Worm (Caenorhabditis elegans) whole organism, young adult: ENCODE results near the gene VM106R.1.

Experiments used
- B0035.1 ChIP-seq: sonication (generic microtip); optimal IDR thresholded peaks from 2 replicates; lab custom pipeline; 2016; ENCODE audit warnings: missing genetic modification characterization, mild to moderate bottlenecking, missing compliant biosample characterization, missing genotype, missing genetic modification reagents
- F23B12.7 ChIP-seq: sonication (generic microtip); optimal IDR thresholded peaks from 2 replicates; lab custom pipeline; 2017; ENCODE audit warnings: missing genetic modification characterization, mild to moderate bottlenecking, missing compliant biosample characterization, antibody characterized with exemption, moderate library complexity; ENCODE audit not compliant: insufficient read depth
- F33H1.4 ChIP-seq: fragments of 200-800 bp; sonication (Bioruptor generic); IDR thresholded peaks from 2 replicates; pipeline ENCODE4 v1.3.6; 2022; ENCODE audit warnings: missing genetic modification reagents, missing genetic modification characterization, missing compliant biosample characterization
- F39B2.1 ChIP-seq: fragments of 200-800 bp; sonication (Bioruptor generic); IDR thresholded peaks from 2 replicates; pipeline ENCODE4 v1.3.6; 2022; ENCODE audit warnings: missing genetic modification reagents, missing genetic modification characterization, missing compliant biosample characterization
- F49E8.2 ChIP-seq: sonication (generic microtip); optimal IDR thresholded peaks from 3 replicates; lab custom pipeline; 2017; ENCODE audit warnings: missing genetic modification characterization, mild to moderate bottlenecking, missing compliant biosample characterization, antibody characterized with exemption, moderate library complexity; ENCODE audit not compliant: insufficient read depth
- F55B11.4 ChIP-seq: sonication (generic microtip); optimal IDR thresholded peaks from 2 replicates; lab custom pipeline; 2016; ENCODE audit warnings: missing compliant biosample characterization, missing genetic modification characterization, borderline replicate concordance; ENCODE audit not compliant: insufficient read depth
- F57A8.1 ChIP-seq: fragments of 200-800 bp; sonication (Bioruptor generic); optimal IDR thresholded peaks from 2 replicates; lab custom pipeline; 2018; ENCODE audit warnings: mild to moderate bottlenecking, missing genetic modification characterization, moderate library complexity, missing compliant biosample characterization
- F57C9.4 ChIP-seq: sonication (generic microtip); optimal IDR thresholded peaks from 2 replicates; lab custom pipeline; 2017; ENCODE audit warnings: mild to moderate bottlenecking, missing genetic modification characterization, missing compliant biosample characterization
- T26A5.8 ChIP-seq: sonication (generic microtip); optimal IDR thresholded peaks from 2 replicates; lab custom pipeline; 2016; ENCODE audit warnings: missing genetic modification characterization, missing compliant biosample characterization
- Y67H2A.10 ChIP-seq: fragments of 200-800 bp; sonication (Bioruptor generic); conservative IDR thresholded peaks from 2 replicates; pipeline ENCODE4 v1.3.6; 2022; ENCODE audit warnings: missing genetic modification reagents, missing genetic modification characterization, missing compliant biosample characterization
- aptf-3 ChIP-seq: fragments of 200-800 bp; sonication (Bioruptor generic); IDR thresholded peaks from 2 replicates; pipeline ENCODE4 v1.3.6; 2022; ENCODE audit warnings: missing genetic modification characterization, missing compliant biosample characterization
- attf-5 ChIP-seq: fragments of 200-800 bp; sonication (Bioruptor generic); optimal IDR thresholded peaks from 2 replicates; lab custom pipeline; 2018; ENCODE audit warnings: mild to moderate bottlenecking, missing genetic modification characterization, missing compliant biosample characterization
- ceh-100 ChIP-seq: fragments of 200-800 bp; sonication (Bioruptor generic); IDR thresholded peaks from 2 replicates; pipeline ENCODE4 v1.3.6; 2022; ENCODE audit warnings: missing genetic modification reagents, missing genetic modification characterization, missing compliant biosample characterization
- ceh-27 ChIP-seq: fragments of 200-800 bp; sonication (Bioruptor generic); optimal IDR thresholded peaks from 2 replicates; lab custom pipeline; 2018; ENCODE audit warnings: mild to moderate bottlenecking, missing genetic modification characterization, moderate library complexity, missing compliant biosample characterization
- ceh-79 ChIP-seq: sonication (generic microtip); optimal IDR thresholded peaks from 2 replicates; lab custom pipeline; 2017; ENCODE audit warnings: mild to moderate bottlenecking, missing genetic modification characterization, missing compliant biosample characterization
- ceh-91 ChIP-seq: fragments of 200-800 bp; sonication (Bioruptor generic); IDR thresholded peaks from 2 replicates; pipeline ENCODE4 v1.3.6; 2022; ENCODE audit warnings: missing genetic modification reagents, missing genetic modification characterization, missing compliant biosample characterization
- chd-7 ChIP-seq: sonication (generic microtip); optimal IDR thresholded peaks from 2 replicates; lab custom pipeline; 2016; ENCODE audit warnings: mild to moderate bottlenecking, missing genetic modification characterization, moderate library complexity, missing compliant biosample characterization
- dpff-1 ChIP-seq: sonication (generic microtip); optimal IDR thresholded peaks from 2 replicates; lab custom pipeline; 2017; ENCODE audit warnings: mild to moderate bottlenecking, missing genetic modification characterization, missing compliant biosample characterization
- dpl-1 ChIP-seq: fragments of 150-350 bp; optimal IDR thresholded peaks from 2 replicates; lab custom pipeline; 2014; ENCODE audit warnings: missing biosample characterization, missing genetic modification reagents, missing genetic modification characterization
- efl-1 ChIP-seq: fragments of 150-350 bp; optimal IDR thresholded peaks from 2 replicates; lab custom pipeline; 2014; ENCODE audit warnings: missing biosample characterization, missing genetic modification reagents, missing genetic modification characterization
- ekl-4 ChIP-seq: fragments of 200-800 bp; sonication (Bioruptor generic); IDR thresholded peaks from 2 replicates; pipeline ENCODE4 v1.3.6; 2022; ENCODE audit warnings: missing genetic modification reagents, missing genetic modification characterization, missing compliant biosample characterization
- him-1 ChIP-seq: sonication (generic microtip); optimal IDR thresholded peaks from 2 replicates; lab custom pipeline; 2016; ENCODE audit warnings: missing genotype, missing genetic modification reagents, missing genetic modification characterization, missing compliant biosample characterization
- lin-35 ChIP-seq, 3 experiments: fragments of 150-350 bp in 2 of 3; sonication (generic microtip) in 1 of 3; optimal IDR thresholded peaks; 2 replicates each; lab custom pipeline; 2014 to 2018; ENCODE audit warnings: missing biosample characterization in 3 of 3, missing genetic modification characterization in 3 of 3, missing genetic modification reagents in 3 of 3
- lin-54 ChIP-seq: fragments of 200-800 bp; sonication (Bioruptor generic); optimal IDR thresholded peaks from 2 replicates; lab custom pipeline; 2018; ENCODE audit warnings: mild to moderate bottlenecking, missing genetic modification characterization, missing compliant biosample characterization
- lsl-1 ChIP-seq: fragments of 200-800 bp; sonication (Bioruptor generic); optimal IDR thresholded peaks from 2 replicates; lab custom pipeline; 2018; ENCODE audit warnings: mild to moderate bottlenecking, missing genetic modification characterization, moderate library complexity, missing compliant biosample characterization
- madf-10 ChIP-seq: sonication (generic microtip); optimal IDR thresholded peaks from 2 replicates; lab custom pipeline; 2016; ENCODE audit warnings: mild to moderate bottlenecking, missing genetic modification characterization, missing compliant biosample characterization
- madf-6 ChIP-seq: fragments of 200-800 bp; sonication (Bioruptor generic); IDR thresholded peaks from 2 replicates; pipeline ENCODE4 v1.3.6; 2022; ENCODE audit warnings: missing genetic modification reagents, missing genetic modification characterization, missing compliant biosample characterization
- madf-8 ChIP-seq: fragments of 200-800 bp; sonication (Bioruptor generic); conservative IDR thresholded peaks from 2 replicates; pipeline ENCODE4 v1.3.6; 2022; ENCODE audit warnings: missing genetic modification reagents, missing genetic modification characterization, missing compliant biosample characterization
- mcd-1 ChIP-seq: fragments of 200-800 bp; sonication (Bioruptor generic); IDR thresholded peaks from 2 replicates; pipeline ENCODE4 v1.3.6; 2022; ENCODE audit warnings: missing genetic modification reagents, missing genetic modification characterization, missing compliant biosample characterization
- mel-28 ChIP-seq: sonication (generic microtip); optimal IDR thresholded peaks from 2 replicates; lab custom pipeline; 2016; ENCODE audit warnings: borderline replicate concordance, mild to moderate bottlenecking, missing genetic modification characterization, missing compliant biosample characterization
- mxl-1 ChIP-seq: sonication (generic microtip); optimal IDR thresholded peaks from 2 replicates; lab custom pipeline; 2016; ENCODE audit warnings: missing genetic modification characterization, missing compliant biosample characterization
- nhr-27 ChIP-seq: fragments of 200-800 bp; sonication (Bioruptor generic); optimal IDR thresholded peaks from 2 replicates; lab custom pipeline; 2018; ENCODE audit warnings: mild to moderate bottlenecking, missing genetic modification characterization, moderate library complexity, missing compliant biosample characterization
- nhr-80 ChIP-seq: sonication (generic microtip); optimal IDR thresholded peaks from 2 replicates; lab custom pipeline; 2016; ENCODE audit warnings: missing genetic modification characterization, missing compliant biosample characterization
- pbrm-1 ChIP-seq: fragments of 200-800 bp; sonication (Bioruptor generic); IDR thresholded peaks from 2 replicates; pipeline ENCODE4 v1.3.6; 2022; ENCODE audit warnings: missing genetic modification reagents, missing genetic modification characterization, missing compliant biosample characterization
- rcor-1 ChIP-seq: fragments of 200-800 bp; sonication (Bioruptor generic); IDR thresholded peaks from 2 replicates; pipeline ENCODE4 v1.3.6; 2022; ENCODE audit warnings: missing genetic modification reagents, missing genetic modification characterization, missing compliant biosample characterization
- snpc-3.4 ChIP-seq: sonication (generic microtip); optimal IDR thresholded peaks from 2 replicates; lab custom pipeline; 2017; ENCODE audit warnings: missing genetic modification characterization, mild to moderate bottlenecking, missing compliant biosample characterization, antibody characterized with exemption, moderate library complexity, missing genotype, missing genetic modification reagents
- snpc-4 ChIP-seq, 5 experiments: fragments of 150-350 bp in 1 of 5; sonication (generic microtip) in 4 of 5; optimal IDR thresholded peaks; 2 replicates each; lab custom pipeline; 2014 to 2018; ENCODE audit warnings: missing genetic modification characterization in 5 of 5, missing biosample characterization in 3 of 5, antibody characterized with exemption in 2 of 5, mild to moderate bottlenecking in 2 of 5, missing compliant biosample characterization in 2 of 5, missing genotype in 2 of 5, moderate library complexity in 2 of 5, missing genetic modification reagents in 1 of 5
- somi-1 ChIP-seq: fragments of 200-800 bp; sonication (Bioruptor generic); optimal IDR thresholded peaks from 2 replicates; lab custom pipeline; 2018; ENCODE audit warnings: mild to moderate bottlenecking, missing genetic modification characterization, missing compliant biosample characterization
- xnd-1 ChIP-seq: sonication (generic microtip); optimal IDR thresholded peaks from 2 replicates; lab custom pipeline; 2016; ENCODE audit warnings: missing genotype, missing genetic modification reagents, missing genetic modification characterization, missing compliant biosample characterization
- ztf-22 ChIP-seq: fragments of 200-800 bp; sonication (Bioruptor generic); optimal IDR thresholded peaks from 2 replicates; lab custom pipeline; 2018; ENCODE audit warnings: mild to moderate bottlenecking, missing genetic modification characterization, moderate library complexity, missing compliant biosample characterization
- ztf-25 ChIP-seq: fragments of 200-800 bp; sonication (Bioruptor generic); IDR thresholded peaks from 2 replicates; pipeline ENCODE4 v1.3.6; 2022; ENCODE audit warnings: missing genetic modification reagents, missing genetic modification characterization, missing compliant biosample characterization
- ztf-6 ChIP-seq: fragments of 200-800 bp; sonication (Bioruptor generic); IDR thresholded peaks from 2 replicates; pipeline ENCODE4 v1.3.6; 2022; ENCODE audit warnings: missing genetic modification reagents, missing genetic modification characterization, missing compliant biosample characterization

The VM106R.1 gene

DNA sequence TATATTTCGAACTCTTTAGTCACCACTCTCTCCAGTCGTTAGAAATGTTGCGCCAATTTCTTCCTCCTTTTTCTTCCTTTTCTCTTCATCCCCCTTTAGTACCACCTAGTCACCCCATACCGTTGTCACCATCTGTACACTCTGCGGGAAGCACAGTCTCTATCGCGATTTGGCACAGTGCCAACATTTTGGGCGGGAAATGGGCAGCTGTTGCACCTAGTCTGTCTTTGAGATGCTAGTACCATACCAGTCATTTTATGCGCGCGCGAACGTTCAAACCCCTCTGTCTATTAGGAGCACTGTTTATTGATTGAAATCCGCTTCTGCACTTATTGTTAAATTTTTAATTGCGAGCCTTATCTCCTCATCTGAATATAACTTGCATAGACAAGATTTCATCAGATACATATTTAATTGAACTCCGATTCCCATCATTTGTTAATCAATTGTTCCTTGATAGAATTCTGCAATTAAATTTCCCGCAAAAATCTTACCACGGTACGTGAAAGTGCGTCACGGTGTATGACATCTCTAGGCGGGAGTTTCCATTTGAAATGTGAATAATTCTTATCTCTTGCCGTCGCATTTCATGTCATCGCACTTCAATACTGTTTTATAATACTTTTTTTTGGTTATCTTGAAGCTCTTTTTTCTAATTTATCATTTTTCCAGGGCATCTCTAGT lies 44.1 kb downstream of the VM106R.1 start, which contains the start of gene cdl-1 (continued):
- TF ChIP-seq dpff-1 (tag; lab: Kevin White, UChicago) (no peak), ceh-27 (GFP tag; lab: Kevin White, UChicago) (peak; percentile 37), lin-54 (peak; percentile 85), madf-6 (GFP tag; lab: Robert Waterston, UW) (peak; percentile 54; the same call in 1 of the 2 replicates), ekl-4 (GFP tag; lab: Robert Waterston, UW) (no peak)

DNA sequence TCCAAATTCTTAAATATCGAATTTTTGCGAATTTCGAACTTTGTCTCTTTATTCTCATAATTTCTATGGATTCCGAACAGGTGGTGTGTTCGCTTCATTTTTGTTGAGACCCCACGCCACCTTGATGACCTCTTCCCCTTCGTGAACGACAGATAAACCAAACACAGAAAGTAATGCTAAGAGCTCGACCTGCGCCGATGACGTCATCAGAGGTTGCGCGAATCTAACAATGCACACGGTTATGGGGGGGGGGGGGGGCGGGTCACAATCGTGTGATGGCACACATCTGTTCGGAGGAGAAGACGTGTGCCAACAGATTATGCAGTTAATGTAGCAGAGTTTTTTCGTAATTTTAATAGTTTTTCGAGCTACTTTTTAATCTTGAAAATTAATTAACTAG lies 44.7 kb downstream of the VM106R.1 start:
- TF ChIP-seq nhr-80 (no peak), ztf-22 (GFP tag; lab: Kevin White, UChicago) (no peak), F23B12.7 (no peak), F55B11.4 (tag; lab: Kevin White, UChicago) (no peak), B0035.1 (tag; lab: Kevin White, UChicago) (no peak), madf-10 (tag; lab: Kevin White, UChicago) (no peak), dpff-1 (tag; lab: Kevin White, UChicago) (no peak), ztf-6 (GFP tag; lab: Robert Waterston, UW) (no peak), Y67H2A.10 (GFP tag; lab: Robert Waterston, UW) (no peak), ceh-100 (no peak), mel-28 (no peak), snpc-3.4 (no peak), snpc-4 (GFP tag; optimal IDR thresholded peaks at IDR 0.05; lab: Kevin White, UChicago) (no peak), snpc-4 (tag; optimal IDR thresholded peaks at IDR 0.05; lab: Kevin White, UChicago) (no peak)
- TF ChIP-seq, all 124 proteins: peak for 0

DNA sequence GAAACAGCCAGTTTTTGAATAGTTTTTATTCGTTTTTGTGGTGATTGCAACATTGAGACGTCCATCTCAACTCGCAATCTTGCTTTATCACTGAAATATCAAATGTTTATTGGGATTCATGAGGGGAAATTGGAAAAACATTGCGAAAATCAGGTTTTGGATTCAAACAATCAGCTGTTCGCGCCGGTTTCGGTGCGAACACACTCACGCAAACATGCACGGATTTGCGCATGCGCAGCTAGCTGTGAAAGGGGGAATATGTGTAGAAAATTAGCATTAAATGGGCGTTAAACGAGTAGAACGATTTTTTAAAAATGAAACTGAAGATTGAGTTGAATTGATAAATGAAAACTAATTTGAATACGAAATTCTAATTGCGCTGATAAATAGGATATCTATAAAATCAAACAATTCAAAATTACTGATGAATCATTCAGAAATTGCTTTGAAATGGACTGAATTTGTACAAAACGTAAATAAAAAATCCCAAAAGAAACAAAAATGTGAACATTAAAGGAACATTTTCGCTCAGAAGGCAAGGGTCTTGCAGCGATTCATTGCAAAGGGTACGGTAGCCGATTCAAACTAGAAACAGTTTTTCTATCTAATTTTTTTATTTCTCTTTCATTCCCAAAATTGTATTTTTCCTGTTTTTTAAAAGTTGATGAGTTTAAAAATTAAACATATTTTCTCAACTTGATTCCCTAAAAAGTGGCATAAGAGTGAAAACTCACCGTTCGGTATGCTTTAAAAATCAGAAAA lies 45.6 kb downstream of the VM106R.1 start, which contains the start of gene ect-2:
TSS of gene ect-2 (minus strand) at position 762 of the 762 bp plus-strand sequence.
- TF ChIP-seq attf-5 (GFP tag; lab: Kevin White, UChicago) (no peak), xnd-1 (tag; lab: Kevin White, UChicago) (peak; percentile 73), aptf-3 (GFP tag; lab: Robert Waterston, UW) (no peak), madf-6 (GFP tag; lab: Robert Waterston, UW) (peak; percentile 92), mxl-1 (no peak), F57A8.1 (no peak), nhr-27 (no peak), efl-1 (GFP tag; lab: Kevin White, UChicago) (peak; percentile 55), ztf-25 (GFP tag; lab: Robert Waterston, UW) (no peak), pbrm-1 (GFP tag; lab: Robert Waterston, UW) (no peak), madf-8 (GFP tag; lab: Robert Waterston, UW) (peak; percentile 77), him-1 (peak; percentile 23), ceh-100 (no peak), ceh-79 (no peak), ceh-91 (0 out of 2 replicates have a peak, but pooled peaks have one; percentile 34), rcor-1 (GFP tag; lab: Robert Waterston, UW) (0 out of 2 replicates have a peak, but pooled peaks have one; percentile 14), somi-1 (no peak), mcd-1 (GFP tag; lab: Robert Waterston, UW) (0 out of 2 replicates have a peak, but pooled peaks have one; percentile 8), F33H1.4 (GFP tag; lab: Robert Waterston, UW) (peak; percentile 90), F49E8.2 (peak; percentile 25), ztf-22 (GFP tag; lab: Kevin White, UChicago) (no peak), dpl-1 (GFP tag; lab: Kevin White, UChicago) (peak; percentile 50), F57C9.4 (tag; lab: Kevin White, UChicago) (no peak), lin-35 (GFP tag; optimal IDR thresholded peaks at IDR 0.05; lab: Kevin White, UChicago) (peak in 1 of 3 experiments; percentile 9), F39B2.1 (GFP tag; lab: Robert Waterston, UW) (no peak), lsl-1 (GFP tag; lab: Kevin White, UChicago) (peak; percentile 93), chd-7 (tag; lab: Kevin White, UChicago) (no peak), T26A5.8 (no peak)
